Worm (Caenorhabditis elegans): ENCODE data around the gene nspd-5.

DNA sequence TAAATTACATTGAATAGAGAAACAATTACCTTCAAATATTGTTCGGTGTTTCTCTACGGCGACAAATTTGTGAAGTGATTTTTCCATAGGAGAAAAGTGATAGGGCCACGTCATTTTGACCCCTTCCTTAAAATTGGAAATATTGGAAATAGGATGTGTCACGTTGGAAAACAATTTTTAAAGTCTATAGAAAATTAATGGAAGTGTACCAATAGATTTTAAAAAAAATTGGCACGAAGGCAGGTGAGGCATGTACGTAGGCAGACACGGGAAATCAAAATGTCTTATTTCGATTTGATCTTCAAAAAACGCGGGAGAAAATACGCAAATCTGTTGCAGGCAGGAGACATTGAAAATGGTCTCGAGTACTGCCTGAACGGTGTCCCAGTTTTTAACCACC is 22.5 kb downstream of the nspd-5 start, which contains the start of gene C33F10.12:
- TF ChIP-seq elt-1 (tag; optimal IDR thresholded peaks at IDR 0.05; ENCODE audit: borderline replicate concordance, insufficient read depth), result no peak
- TF ChIP-seq M03D4.4 (tag; optimal IDR thresholded peaks at IDR 0.05), result no peak
- no peak for TF ChIP-seq bed-3 (GFP tag; optimal IDR thresholded peaks at IDR 0.05)
- no peak for TF ChIP-seq snpc-4 (tag; optimal IDR thresholded peaks at IDR 0.05)
- TF ChIP-seq nhr-237 (tag; optimal IDR thresholded peaks at IDR 0.05), result no peak
- TF ChIP-seq nhr-12 (tag; optimal IDR thresholded peaks at IDR 0.05), result no peak
- no peak for TF ChIP-seq unc-39 (tag; optimal IDR thresholded peaks at IDR 0.05)
- TF ChIP-seq lin-13 (tag; optimal IDR thresholded peaks at IDR 0.05), result no peak
- TF ChIP-seq mab-5 (tag; optimal IDR thresholded peaks at IDR 0.05), result no peak
- no peak for TF ChIP-seq pha-4 (tag; optimal IDR thresholded peaks at IDR 0.05)
